Fruit fly (Drosophila melanogaster) whole organism, larva: ENCODE data around the gene crim.

Experiments
- noc ChIP-seq: fragments of 200-800 bp; sonication (Bioruptor generic); optimal IDR thresholded peaks from 3 replicates; lab custom pipeline; 2019; ENCODE audit warnings: missing biosample characterization, mild to moderate bottlenecking, missing genetic modification characterization, moderate library complexity

Gene crim

dm6 chr3L:11703579-11703978 lies 7.6 kb downstream of the crim start:
- TF ChIP-seq noc: no peak

- TF ChIP-seq noc: no peak
Measured at dm6 chr3L:11701649-11702048, 9.5 kb downstream of the crim start.

- TF ChIP-seq noc: no peak
Measured at dm6 chr3L:11699163-11699562, 12.0 kb downstream of the crim start, which contains the start of gene Dnai2. Dnai2 (minus strand) TSS chr3L:11699263.

dm6 chr3L:11696294-11697116 lies 14.7 kb downstream of the crim start, which contains the start of gene Dph1:
Dph1 (minus strand) TSS chr3L:11696963.
- TF ChIP-seq noc: peak; percentile 65

- no peak for TF ChIP-seq noc
Measured at dm6 chr3L:11695827-11696226, 15.4 kb downstream of the crim start.

dm6 chr3L:11695063-11695462 lies 16.1 kb downstream of the crim start:
- TF ChIP-seq noc: no peak

dm6 chr3L:11692853-11693252 lies 18.3 kb downstream of the crim start:
- no peak for TF ChIP-seq noc

- TF ChIP-seq noc: no peak
Measured at dm6 chr3L:11691203-11691797, 19.9 kb downstream of the crim start, which contains the start of the genes Pldn and CG14135. Pldn (minus strand) TSS chr3L:11691399. CG14135 (plus strand) TSS chr3L:11691571.

- no peak for TF ChIP-seq noc
Measured at dm6 chr3L:11689832-11690602, 21.2 kb downstream of the crim start.

dm6 chr3L:11685876-11686275 lies 25.3 kb downstream of the crim start:
- TF ChIP-seq noc: no peak

dm6 chr3L:11684522-11684851 lies 26.7 kb downstream of the crim start:
- TF ChIP-seq noc: no peak

- TF ChIP-seq noc: peak; percentile 72
Measured at dm6 chr3L:11683819-11684521, 27.2 kb downstream of the crim start, which contains the start of gene Sugb. Sugb (plus strand) TSS chr3L:11683980.

- no peak for TF ChIP-seq noc
Measured at dm6 chr3L:11681794-11682193, 29.4 kb downstream of the crim start, which contains the start of gene TfIIEalpha. TfIIEalpha (plus strand) TSS chr3L:11682038.

- TF ChIP-seq noc: no peak
Measured at dm6 chr3L:11680298-11680697, 30.9 kb downstream of the crim start, which contains the start of gene CG32085. CG32085 (minus strand) TSS chr3L:11680344.

dm6 chr3L:11678313-11678817 lies 32.8 kb downstream of the crim start:
- TF ChIP-seq noc: no peak
